Worm (Caenorhabditis elegans) whole organism, early embryonic: Measurements from ENCODE around the gene ule-4.

Experiments used
- B0310.2 ChIP-seq: sonication (generic microtip); optimal IDR thresholded peaks from 2 replicates; lab custom pipeline; 2016; ENCODE audit warnings: mild to moderate bottlenecking, missing genetic modification characterization, missing compliant biosample characterization
- F13C5.2 ChIP-seq: sonication (generic microtip); optimal IDR thresholded peaks from 2 replicates; lab custom pipeline; 2017; ENCODE audit warnings: mild to moderate bottlenecking, missing genetic modification characterization, inconsistent platforms, missing compliant biosample characterization
- aly-1 ChIP-seq: sonication (generic microtip); optimal IDR thresholded peaks from 2 replicates; lab custom pipeline; 2016; ENCODE audit warnings: missing genetic modification characterization, missing compliant biosample characterization
- ama-1 ChIP-seq: fragments of 150-350 bp; optimal IDR thresholded peaks from 2 replicates; lab custom pipeline; 2014
- ceh-13 ChIP-seq: fragments of 200-800 bp; sonication (Bioruptor generic); optimal IDR thresholded peaks from 2 replicates; lab custom pipeline; 2018; ENCODE audit warnings: mild to moderate bottlenecking, missing genetic modification characterization, missing compliant biosample characterization
- ceh-36 ChIP-seq: sonication (generic microtip); optimal IDR thresholded peaks from 2 replicates; lab custom pipeline; 2016; ENCODE audit warnings: missing genetic modification characterization, inconsistent platforms, missing compliant biosample characterization
- ets-7 ChIP-seq: sonication (generic microtip); optimal IDR thresholded peaks from 2 replicates; lab custom pipeline; 2016; ENCODE audit warnings: missing genotype, missing genetic modification characterization, missing compliant biosample characterization
- flt-1 ChIP-seq: fragments of 200-800 bp; sonication (Bioruptor generic); IDR thresholded peaks from 2 replicates; pipeline ENCODE4 v1.3.6; 2022; ENCODE audit warnings: missing genetic modification characterization, missing compliant biosample characterization
- hmbx-1 ChIP-seq: sonication (generic microtip); optimal IDR thresholded peaks from 2 replicates; lab custom pipeline; 2016; ENCODE audit warnings: mild to moderate bottlenecking, missing genetic modification characterization, missing compliant biosample characterization
- hmg-4 ChIP-seq: fragments of 200-800 bp; sonication (Bioruptor generic); optimal IDR thresholded peaks from 2 replicates; lab custom pipeline; 2018; ENCODE audit warnings: mild to moderate bottlenecking, missing genetic modification characterization, missing compliant biosample characterization
- hnd-1 ChIP-seq: sonication (generic microtip); optimal IDR thresholded peaks from 2 replicates; lab custom pipeline; 2016; ENCODE audit warnings: missing genetic modification characterization, missing compliant biosample characterization
- pes-1 ChIP-seq: fragments of 200-800 bp; sonication (Bioruptor generic); IDR thresholded peaks from 2 replicates; pipeline ENCODE4 v1.3.6; 2022; ENCODE audit warnings: missing genetic modification reagents, missing genetic modification characterization, missing compliant biosample characterization
- scrt-1 ChIP-seq: fragments of 200-800 bp; sonication (Bioruptor generic); IDR thresholded peaks from 2 replicates; pipeline ENCODE4 v1.3.6; 2022; ENCODE audit warnings: missing genetic modification characterization, missing compliant biosample characterization
- sea-1 ChIP-seq: fragments of 200-800 bp; sonication (Bioruptor generic); conservative IDR thresholded peaks from 2 replicates; pipeline ENCODE4 v1.3.6; 2022; ENCODE audit warnings: missing genetic modification characterization, missing compliant biosample characterization
- tbx-11 ChIP-seq: fragments of 200-800 bp; sonication (Bioruptor generic); IDR thresholded peaks from 2 replicates; pipeline ENCODE4 v1.3.6; 2022; ENCODE audit warnings: missing genetic modification characterization, missing compliant biosample characterization
- tbx-37 ChIP-seq: fragments of 200-800 bp; sonication (Bioruptor generic); conservative IDR thresholded peaks from 2 replicates; pipeline ENCODE4 v1.3.6; 2022; ENCODE audit warnings: missing genetic modification reagents, missing genetic modification characterization, missing compliant biosample characterization
- tra-4 ChIP-seq: sonication (generic microtip); optimal IDR thresholded peaks from 2 replicates; lab custom pipeline; 2017; ENCODE audit warnings: missing genetic modification characterization, missing compliant biosample characterization

ule-4 gene

ce11 chrIV:13650238-13650637 lies 2.8 kb upstream of the ule-4 start, which contains the start of gene C08F11.17:
C08F11.17 (minus strand) TSS chrIV:13650338.
- TF ChIP-seq ama-1 (lab: Kevin White, UChicago) (no peak), scrt-1 (GFP tag; lab: Robert Waterston, UW) (no peak), sea-1 (no peak), tbx-37 (GFP tag; lab: Robert Waterston, UW) (no peak), ceh-36 (tag; lab: Kevin White, UChicago) (no peak), tra-4 (tag; lab: Kevin White, UChicago) (no peak), ceh-13 (GFP tag; lab: Kevin White, UChicago) (no peak), hmg-4 (no peak), ets-7 (no peak), flt-1 (no peak), hnd-1 (no peak), pes-1 (GFP tag; lab: Robert Waterston, UW) (no peak), aly-1 (tag; lab: Kevin White, UChicago) (no peak), F13C5.2 (no peak), hmbx-1 (tag; lab: Kevin White, UChicago) (no peak), B0310.2 (tag; lab: Kevin White, UChicago) (no peak), tbx-11 (no peak)

ce11 chrIV:13649126-13649525 lies 1.7 kb upstream of the ule-4 start, which contains the start of gene C08F11.10:
C08F11.10 (minus strand) TSS chrIV:13649226.
- TF ChIP-seq tra-4 (tag; lab: Kevin White, UChicago) (no peak), ets-7 (no peak), aly-1 (tag; lab: Kevin White, UChicago) (no peak), hnd-1 (no peak), F13C5.2 (no peak), tbx-11 (no peak), pes-1 (GFP tag; lab: Robert Waterston, UW) (no peak), tbx-37 (GFP tag; lab: Robert Waterston, UW) (no peak), hmbx-1 (tag; lab: Kevin White, UChicago) (no peak), hmg-4 (no peak), ceh-36 (tag; lab: Kevin White, UChicago) (no peak), B0310.2 (tag; lab: Kevin White, UChicago) (no peak), ama-1 (lab: Kevin White, UChicago) (no peak), scrt-1 (GFP tag; lab: Robert Waterston, UW) (no peak), flt-1 (no peak), sea-1 (no peak)

- TF ChIP-seq B0310.2 (tag; lab: Kevin White, UChicago) (no peak), sea-1 (no peak), ets-7 (no peak), scrt-1 (GFP tag; lab: Robert Waterston, UW) (no peak)
Measured at ce11 chrIV:13645823-13646222, 1.6 kb downstream of the ule-4 start, which contains the start of gene srz-29. srz-29 (minus strand) TSS chrIV:13645923.

- TF ChIP-seq ceh-36 (tag; lab: Kevin White, UChicago) (no peak), flt-1 (no peak), pes-1 (GFP tag; lab: Robert Waterston, UW) (no peak), hmbx-1 (tag; lab: Kevin White, UChicago) (no peak), sea-1 (no peak), ets-7 (no peak), ceh-13 (GFP tag; lab: Kevin White, UChicago) (no peak), hmg-4 (no peak), aly-1 (tag; lab: Kevin White, UChicago) (no peak), ama-1 (lab: Kevin White, UChicago) (no peak), tbx-11 (no peak), F13C5.2 (no peak), tra-4 (tag; lab: Kevin White, UChicago) (no peak), B0310.2 (tag; lab: Kevin White, UChicago) (no peak), tbx-37 (GFP tag; lab: Robert Waterston, UW) (no peak), scrt-1 (GFP tag; lab: Robert Waterston, UW) (no peak), hnd-1 (no peak)
Measured at ce11 chrIV:13639027-13639426, 8.4 kb downstream of the ule-4 start, which contains the start of gene ugt-22. ugt-22 (plus strand) TSS chrIV:13639260.

- TF ChIP-seq hnd-1 (no peak), pes-1 (GFP tag; lab: Robert Waterston, UW) (no peak), scrt-1 (GFP tag; lab: Robert Waterston, UW) (no peak), tra-4 (tag; lab: Kevin White, UChicago) (no peak), ama-1 (lab: Kevin White, UChicago) (no peak), tbx-37 (GFP tag; lab: Robert Waterston, UW) (no peak), aly-1 (tag; lab: Kevin White, UChicago) (no peak), ceh-13 (GFP tag; lab: Kevin White, UChicago) (no peak), tbx-11 (no peak), hmbx-1 (tag; lab: Kevin White, UChicago) (no peak), hmg-4 (no peak)
Measured at ce11 chrIV:13636975-13637374, 10.5 kb downstream of the ule-4 start, which contains the start of gene C08F11.7. C08F11.7 (plus strand) TSS chrIV:13637275.

- TF ChIP-seq tra-4 (tag; lab: Kevin White, UChicago) (no peak), tbx-11 (no peak), hnd-1 (no peak), B0310.2 (tag; lab: Kevin White, UChicago) (no peak), ama-1 (lab: Kevin White, UChicago) (no peak), hmg-4 (no peak), flt-1 (no peak), sea-1 (no peak), hmbx-1 (tag; lab: Kevin White, UChicago) (no peak), scrt-1 (GFP tag; lab: Robert Waterston, UW) (no peak), ceh-13 (GFP tag; lab: Kevin White, UChicago) (no peak), ceh-36 (tag; lab: Kevin White, UChicago) (no peak)
Measured at ce11 chrIV:13633165-13633564, 14.3 kb downstream of the ule-4 start, which contains the start of gene fbxa-98. fbxa-98 (plus strand) TSS chrIV:13633407.

DNA sequence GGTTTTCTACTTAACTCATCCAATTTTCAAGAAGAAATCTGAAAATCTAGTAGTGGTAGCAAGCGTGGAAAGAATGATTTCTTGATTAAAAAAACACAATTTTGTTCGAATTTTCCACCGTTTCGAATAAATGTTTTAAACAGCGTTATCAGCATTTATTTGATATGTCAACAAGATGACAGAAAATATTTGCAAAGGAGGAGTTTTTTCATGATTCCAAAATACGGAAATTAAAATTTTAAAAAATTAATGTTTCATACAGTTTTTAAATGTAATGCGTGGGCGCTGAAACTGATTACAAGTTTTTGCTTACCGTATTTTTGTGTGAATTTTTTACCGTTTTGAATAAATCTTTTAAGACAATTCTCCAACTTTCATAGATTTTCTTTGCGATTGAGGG lies 14.8 kb downstream of the ule-4 start:
- TF ChIP-seq sea-1 (no peak), ceh-36 (tag; lab: Kevin White, UChicago) (no peak), hmg-4 (no peak), hnd-1 (no peak), B0310.2 (tag; lab: Kevin White, UChicago) (no peak), ceh-13 (GFP tag; lab: Kevin White, UChicago) (no peak), tbx-37 (GFP tag; lab: Robert Waterston, UW) (no peak), tra-4 (tag; lab: Kevin White, UChicago) (no peak), ama-1 (lab: Kevin White, UChicago) (no peak), tbx-11 (no peak), aly-1 (tag; lab: Kevin White, UChicago) (no peak)
